Worm (Caenorhabditis elegans) whole organism, young adult: ENCODE results near the gene erd-2.2.

Source experiments
- B0261.1 ChIP-seq: sonication (generic microtip); optimal IDR thresholded peaks from 2 replicates; lab custom pipeline; 2016; ENCODE audit warnings: mild to moderate bottlenecking, missing genetic modification characterization, moderate library complexity, missing compliant biosample characterization
- B0336.3 ChIP-seq: fragments of 200-800 bp; sonication (Bioruptor generic); IDR thresholded peaks from 2 replicates; pipeline ENCODE4 v1.3.6; 2022; ENCODE audit warnings: missing genetic modification characterization, missing compliant biosample characterization
- C06A6.2 ChIP-seq: fragments of 200-800 bp; sonication (Bioruptor generic); conservative IDR thresholded peaks from 2 replicates; pipeline ENCODE4 v1.3.6; 2022; ENCODE audit warnings: missing genetic modification characterization, missing compliant biosample characterization
- F39B2.1 ChIP-seq: fragments of 200-800 bp; sonication (Bioruptor generic); IDR thresholded peaks from 2 replicates; pipeline ENCODE4 v1.3.6; 2022; ENCODE audit warnings: missing genetic modification reagents, missing genetic modification characterization, missing compliant biosample characterization
- F49E8.2 ChIP-seq: sonication (generic microtip); optimal IDR thresholded peaks from 3 replicates; lab custom pipeline; 2017; ENCODE audit warnings: missing genetic modification characterization, mild to moderate bottlenecking, missing compliant biosample characterization, antibody characterized with exemption, moderate library complexity; ENCODE audit not compliant: insufficient read depth
- F52B5.7 ChIP-seq: sonication (generic microtip); optimal IDR thresholded peaks from 2 replicates; lab custom pipeline; 2016; ENCODE audit warnings: mild to moderate bottlenecking, missing genetic modification characterization, missing compliant biosample characterization
- F55B11.4 ChIP-seq: sonication (generic microtip); optimal IDR thresholded peaks from 2 replicates; lab custom pipeline; 2016; ENCODE audit warnings: missing compliant biosample characterization, missing genetic modification characterization, borderline replicate concordance; ENCODE audit not compliant: insufficient read depth
- F57A8.1 ChIP-seq: fragments of 200-800 bp; sonication (Bioruptor generic); optimal IDR thresholded peaks from 2 replicates; lab custom pipeline; 2018; ENCODE audit warnings: mild to moderate bottlenecking, missing genetic modification characterization, moderate library complexity, missing compliant biosample characterization
- K11D2.4 ChIP-seq: fragments of 200-800 bp; sonication (Bioruptor generic); IDR thresholded peaks from 2 replicates; pipeline ENCODE4 v1.3.6; 2022; ENCODE audit warnings: missing genetic modification reagents, missing genetic modification characterization, missing compliant biosample characterization
- K12H6.12 ChIP-seq: fragments of 200-800 bp; sonication (Bioruptor generic); optimal IDR thresholded peaks from 2 replicates; lab custom pipeline; 2018; ENCODE audit warnings: mild to moderate bottlenecking, missing genetic modification characterization, missing compliant biosample characterization
- T07F8.4 ChIP-seq: sonication (generic microtip); optimal IDR thresholded peaks from 2 replicates; lab custom pipeline; 2016; ENCODE audit warnings: mild to moderate bottlenecking, missing genetic modification characterization, moderate library complexity, missing compliant biosample characterization
- Y53F4B.3 ChIP-seq: fragments of 200-800 bp; sonication (Bioruptor generic); IDR thresholded peaks from 2 replicates; pipeline ENCODE4 v1.3.6; 2022; ENCODE audit warnings: missing genetic modification reagents, missing genetic modification characterization, missing compliant biosample characterization
- Y53G8AR.9 ChIP-seq: fragments of 200-800 bp; sonication (Bioruptor generic); conservative IDR thresholded peaks from 2 replicates; pipeline ENCODE4 v1.3.6; 2022; ENCODE audit warnings: missing genetic modification reagents, missing genetic modification characterization, missing compliant biosample characterization
- Y56A3A.18 ChIP-seq: fragments of 200-800 bp; sonication (Bioruptor generic); IDR thresholded peaks from 2 replicates; pipeline ENCODE4 v1.3.6; 2022; ENCODE audit warnings: missing genetic modification reagents, missing genetic modification characterization, missing compliant biosample characterization
- Y67H2A.10 ChIP-seq: fragments of 200-800 bp; sonication (Bioruptor generic); conservative IDR thresholded peaks from 2 replicates; pipeline ENCODE4 v1.3.6; 2022; ENCODE audit warnings: missing genetic modification reagents, missing genetic modification characterization, missing compliant biosample characterization
- Y79H2A.3 ChIP-seq: fragments of 200-800 bp; sonication (Bioruptor generic); conservative IDR thresholded peaks from 2 replicates; pipeline ENCODE4 v1.3.6; 2022; ENCODE audit warnings: missing genetic modification reagents, missing genetic modification characterization, missing compliant biosample characterization
- Y95B8A.8 ChIP-seq: fragments of 200-800 bp; sonication (Bioruptor generic); IDR thresholded peaks from 2 replicates; pipeline ENCODE4 v1.3.6; 2022; ENCODE audit warnings: missing genetic modification reagents, missing genetic modification characterization, missing compliant biosample characterization
- ama-1 ChIP-seq, 3 experiments: fragments of 150-350 bp in 1 of 3; sonication (generic microtip) in 2 of 3; optimal IDR thresholded peaks; 2 replicates each; lab custom pipeline; 2014 to 2018; ENCODE audit warnings: missing biosample characterization in 2 of 3, missing genetic modification characterization in 2 of 3, missing genetic modification reagents in 2 of 3
- aptf-3 ChIP-seq: fragments of 200-800 bp; sonication (Bioruptor generic); IDR thresholded peaks from 2 replicates; pipeline ENCODE4 v1.3.6; 2022; ENCODE audit warnings: missing genetic modification characterization, missing compliant biosample characterization
- attf-3 ChIP-seq: fragments of 200-800 bp; sonication (Bioruptor generic); conservative IDR thresholded peaks from 2 replicates; pipeline ENCODE4 v1.3.6; 2022; ENCODE audit warnings: missing genetic modification reagents, missing genetic modification characterization, missing compliant biosample characterization
- bed-2 ChIP-seq: fragments of 200-800 bp; sonication (Bioruptor generic); IDR thresholded peaks from 2 replicates; pipeline ENCODE4 v1.3.6; 2022; ENCODE audit warnings: missing genetic modification reagents, missing genetic modification characterization, missing compliant biosample characterization
- cebp-1 ChIP-seq, 2 experiments: fragments of 200-800 bp in 1 of 2; sonication (Bioruptor generic) in 1 of 2; sonication (generic microtip) in 1 of 2; IDR thresholded peaks in 1 of 2; optimal IDR thresholded peaks in 1 of 2; 2 replicates each; pipeline versions ENCODE4 v1.3.6 to Lab custom; 2017 to 2022; ENCODE audit warnings: missing compliant biosample characterization in 2 of 2, missing genetic modification characterization in 2 of 2, mild to moderate bottlenecking in 1 of 2, missing genetic modification reagents in 1 of 2, moderate library complexity in 1 of 2
- die-1 ChIP-seq: sonication (generic microtip); optimal IDR thresholded peaks from 2 replicates; lab custom pipeline; 2016; ENCODE audit warnings: missing genotype, mild to moderate bottlenecking, missing genetic modification characterization, missing compliant biosample characterization
- dox-1 ChIP-seq: fragments of 200-800 bp; sonication (Bioruptor generic); IDR thresholded peaks from 2 replicates; pipeline ENCODE4 v1.3.6; 2022; ENCODE audit warnings: missing genetic modification reagents, missing genetic modification characterization, missing compliant biosample characterization
- efl-1 ChIP-seq: fragments of 150-350 bp; optimal IDR thresholded peaks from 2 replicates; lab custom pipeline; 2014; ENCODE audit warnings: missing biosample characterization, missing genetic modification reagents, missing genetic modification characterization
- egrh-3 ChIP-seq: fragments of 200-800 bp; sonication (Bioruptor generic); IDR thresholded peaks from 2 replicates; pipeline ENCODE4 v1.3.6; 2022; ENCODE audit warnings: missing genetic modification reagents, missing genetic modification characterization, missing compliant biosample characterization
- ets-4 ChIP-seq: fragments of 200-800 bp; sonication (Bioruptor generic); optimal IDR thresholded peaks from 2 replicates; lab custom pipeline; 2018; ENCODE audit warnings: mild to moderate bottlenecking, missing genetic modification characterization, missing compliant biosample characterization
- fkh-3 ChIP-seq: sonication (generic microtip); optimal IDR thresholded peaks from 2 replicates; lab custom pipeline; 2016; ENCODE audit warnings: mild to moderate bottlenecking, missing genetic modification characterization, missing compliant biosample characterization
- hrde-1 ChIP-seq: sonication (generic microtip); optimal IDR thresholded peaks from 2 replicates; lab custom pipeline; 2016; ENCODE audit warnings: missing genetic modification characterization, mild to moderate bottlenecking, missing compliant biosample characterization, moderate library complexity, missing genotype, missing genetic modification reagents, borderline replicate concordance
- hsf-1 ChIP-seq: fragments of 200-800 bp; sonication (Bioruptor generic); IDR thresholded peaks from 2 replicates; pipeline ENCODE4 v1.3.6; 2022; ENCODE audit warnings: missing genetic modification reagents, missing genetic modification characterization, missing compliant biosample characterization
- lir-1 ChIP-seq: fragments of 200-800 bp; sonication (Bioruptor generic); conservative IDR thresholded peaks from 2 replicates; pipeline ENCODE4 v1.3.6; 2022; ENCODE audit warnings: missing genetic modification reagents, missing genetic modification characterization, missing compliant biosample characterization
- lsl-1 ChIP-seq: fragments of 200-800 bp; sonication (Bioruptor generic); optimal IDR thresholded peaks from 2 replicates; lab custom pipeline; 2018; ENCODE audit warnings: mild to moderate bottlenecking, missing genetic modification characterization, moderate library complexity, missing compliant biosample characterization
- madf-3 ChIP-seq: fragments of 200-800 bp; sonication (Bioruptor generic); IDR thresholded peaks from 2 replicates; pipeline ENCODE4 v1.3.6; 2022; ENCODE audit warnings: missing genetic modification reagents, missing genetic modification characterization, missing compliant biosample characterization
- madf-6 ChIP-seq: fragments of 200-800 bp; sonication (Bioruptor generic); IDR thresholded peaks from 2 replicates; pipeline ENCODE4 v1.3.6; 2022; ENCODE audit warnings: missing genetic modification reagents, missing genetic modification characterization, missing compliant biosample characterization
- mel-28 ChIP-seq: sonication (generic microtip); optimal IDR thresholded peaks from 2 replicates; lab custom pipeline; 2016; ENCODE audit warnings: borderline replicate concordance, mild to moderate bottlenecking, missing genetic modification characterization, missing compliant biosample characterization
- nhr-80 ChIP-seq: sonication (generic microtip); optimal IDR thresholded peaks from 2 replicates; lab custom pipeline; 2016; ENCODE audit warnings: missing genetic modification characterization, missing compliant biosample characterization
- rec-8 ChIP-seq, 2 experiments: sonication (generic microtip); optimal IDR thresholded peaks; 2 replicates each; lab custom pipeline; 2016; ENCODE audit warnings: mild to moderate bottlenecking in 2 of 2, missing genetic modification characterization in 2 of 2, missing genetic modification reagents in 2 of 2, missing genotype in 2 of 2, missing biosample characterization in 1 of 2, missing compliant biosample characterization in 1 of 2, moderate library complexity in 1 of 2
- sdz-38 ChIP-seq: sonication (generic microtip); optimal IDR thresholded peaks from 2 replicates; lab custom pipeline; 2016; ENCODE audit warnings: missing genotype, missing genetic modification characterization, missing compliant biosample characterization
- snpc-3.4 ChIP-seq: sonication (generic microtip); optimal IDR thresholded peaks from 2 replicates; lab custom pipeline; 2017; ENCODE audit warnings: missing genetic modification characterization, mild to moderate bottlenecking, missing compliant biosample characterization, antibody characterized with exemption, moderate library complexity, missing genotype, missing genetic modification reagents
- sptf-2 ChIP-seq: fragments of 200-800 bp; sonication (Bioruptor generic); optimal IDR thresholded peaks from 2 replicates; lab custom pipeline; 2018; ENCODE audit warnings: mild to moderate bottlenecking, missing genetic modification characterization, missing compliant biosample characterization
- tbx-9 ChIP-seq: sonication (generic microtip); optimal IDR thresholded peaks from 2 replicates; lab custom pipeline; 2016; ENCODE audit warnings: borderline replicate concordance, missing genetic modification characterization, inconsistent platforms, missing compliant biosample characterization
- xnd-1 ChIP-seq: sonication (generic microtip); optimal IDR thresholded peaks from 2 replicates; lab custom pipeline; 2016; ENCODE audit warnings: missing genotype, missing genetic modification reagents, missing genetic modification characterization, missing compliant biosample characterization

Gene erd-2.2

ce11 chrIII:5938790-5939452 lies 32.1 kb downstream of the erd-2.2 start (continued):
- TF ChIP-seq K11D2.4 (GFP tag; lab: Robert Waterston, UW) (no peak), F49E8.2 (tag; lab: Kevin White, UChicago) (peak; percentile 52), ets-4 (GFP tag; lab: Kevin White, UChicago) (no peak), C06A6.2 (GFP tag; lab: Robert Waterston, UW) (no peak), die-1 (tag; lab: Kevin White, UChicago) (no peak), K12H6.12 (tag; lab: Kevin White, UChicago) (no peak), B0336.3 (GFP tag; lab: Robert Waterston, UW) (peak; percentile 44), Y67H2A.10 (GFP tag; lab: Robert Waterston, UW) (peak; percentile 71), bed-2 (GFP tag; lab: Robert Waterston, UW) (no peak), hrde-1 (tag; lab: Kevin White, UChicago) (peak; percentile 54), efl-1 (peak; percentile 93), madf-6 (peak; percentile 95; the same call in 1 of the 2 replicates), F39B2.1 (GFP tag; lab: Robert Waterston, UW) (no peak), tbx-9 (no peak), attf-3 (GFP tag; lab: Robert Waterston, UW) (no peak)

ce11 chrIII:5939453-5940296 lies 32.8 kb downstream of the erd-2.2 start, which contains the start of gene ubq-1:
ubq-1 (plus strand) TSS chrIII:5940254.
- no peak for TF ChIP-seq rec-8 (tag; optimal IDR thresholded peaks at IDR 0.05; lab: Kevin White, UChicago)
- TF ChIP-seq egrh-3 (GFP tag; lab: Robert Waterston, UW) = peak; percentile 44; the same call in 1 of the 2 replicates
- no peak for TF ChIP-seq F57A8.1 (GFP tag; lab: Kevin White, UChicago)
- TF ChIP-seq F55B11.4 (tag; lab: Kevin White, UChicago) = no peak
- 0 out of 2 replicates have a peak, but pooled peaks have one; percentile 8 for TF ChIP-seq Y53G8AR.9
- TF ChIP-seq mel-28 (tag; lab: Kevin White, UChicago) = peak; percentile 9
- TF ChIP-seq hsf-1 = peak; percentile 48; the same call in 1 of the 2 replicates
- no peak for TF ChIP-seq xnd-1
- no peak for TF ChIP-seq snpc-3.4 (tag; lab: Kevin White, UChicago)
- peak; percentile 88 for TF ChIP-seq cebp-1 (GFP tag; IDR thresholded peaks at IDR 0.05; lab: Robert Waterston, UW)
- peak; percentile 95 for TF ChIP-seq cebp-1 (tag; optimal IDR thresholded peaks at IDR 0.05; lab: Kevin White, UChicago)
- no peak for TF ChIP-seq sptf-2 (GFP tag; lab: Kevin White, UChicago)
- TF ChIP-seq bed-2 (GFP tag; lab: Robert Waterston, UW) = no peak
- TF ChIP-seq aptf-3 (GFP tag; lab: Robert Waterston, UW) = no peak
- TF ChIP-seq T07F8.4 (tag; lab: Kevin White, UChicago) = no peak
- no peak for TF ChIP-seq sdz-38 (tag; lab: Kevin White, UChicago)
- 0 out of 2 replicates have a peak, but pooled peaks have one; percentile 6 for TF ChIP-seq dox-1 (GFP tag; lab: Robert Waterston, UW)
- peak; percentile 27 for TF ChIP-seq lsl-1 (GFP tag; lab: Kevin White, UChicago)
- TF ChIP-seq Y53F4B.3 (GFP tag; lab: Robert Waterston, UW) = no peak
- TF ChIP-seq K11D2.4 (GFP tag; lab: Robert Waterston, UW) = no peak
- no peak for TF ChIP-seq fkh-3 (tag; lab: Kevin White, UChicago)
- TF ChIP-seq tbx-9 = no peak
- no peak for TF ChIP-seq lir-1 (GFP tag; lab: Robert Waterston, UW)
- no peak for TF ChIP-seq Y79H2A.3
- no peak for TF ChIP-seq B0261.1 (tag; lab: Kevin White, UChicago)
- no peak for TF ChIP-seq Y56A3A.18 (GFP tag; lab: Robert Waterston, UW)
- no peak for TF ChIP-seq nhr-80 (tag; lab: Kevin White, UChicago)
- no peak; the same call in 1 of the 2 replicates for TF ChIP-seq madf-3
- TF ChIP-seq Y95B8A.8 (GFP tag; lab: Robert Waterston, UW) = no peak; the same call in 1 of the 2 replicates
- no peak for TF ChIP-seq F52B5.7 (tag; lab: Kevin White, UChicago)
- TF ChIP-seq ama-1 (optimal IDR thresholded peaks at IDR 0.05; lab: Kevin White, UChicago) = no peak
- TF ChIP-seq ama-1 (GFP tag; optimal IDR thresholded peaks at IDR 0.05; lab: Kevin White, UChicago) = peak in 1 of 2 experiments; percentile 2
